Worm (Caenorhabditis elegans): Measurements from ENCODE around the gene K08F11.1.

- no peak for TF ChIP-seq lin-15B (tag; optimal IDR thresholded peaks at IDR 0.05)
- no peak for TF ChIP-seq aly-2 (tag; optimal IDR thresholded peaks at IDR 0.05)
- TF ChIP-seq unc-86 (tag; optimal IDR thresholded peaks at IDR 0.05): no peak
- TF ChIP-seq mdl-1 (tag; optimal IDR thresholded peaks at IDR 0.05): no peak
- no peak for TF ChIP-seq unc-130 (tag; optimal IDR thresholded peaks at IDR 0.05)
- no peak for TF ChIP-seq fos-1 (tag; optimal IDR thresholded peaks at IDR 0.05)
- no peak for TF ChIP-seq dpl-1 (GFP tag; optimal IDR thresholded peaks at IDR 0.05)
- TF ChIP-seq zag-1 (tag; optimal IDR thresholded peaks at IDR 0.05): no peak
- no peak for TF ChIP-seq mep-1 (tag; optimal IDR thresholded peaks at IDR 0.05)
- TF ChIP-seq nhr-77 (tag; optimal IDR thresholded peaks at IDR 0.05): no peak
- no peak for TF ChIP-seq fkh-10 (GFP tag; optimal IDR thresholded peaks at IDR 0.05)
- no peak for TF ChIP-seq ceh-8 (GFP tag; optimal IDR thresholded peaks at IDR 0.05)
- TF ChIP-seq lin-35 (GFP tag; optimal IDR thresholded peaks at IDR 0.05): no peak
- no peak for TF ChIP-seq lsy-2 (tag; optimal IDR thresholded peaks at IDR 0.05)
These were observed 32.2 kb upstream of the K08F11.1 start, which contains the start of gene spe-51 for ce11 chrIV:4692463-4692862.

Measured in whole organism, L1 larva.